Worm (Caenorhabditis elegans): Measurements from ENCODE around the gene srlf-14.

Gene srlf-14

DNA sequence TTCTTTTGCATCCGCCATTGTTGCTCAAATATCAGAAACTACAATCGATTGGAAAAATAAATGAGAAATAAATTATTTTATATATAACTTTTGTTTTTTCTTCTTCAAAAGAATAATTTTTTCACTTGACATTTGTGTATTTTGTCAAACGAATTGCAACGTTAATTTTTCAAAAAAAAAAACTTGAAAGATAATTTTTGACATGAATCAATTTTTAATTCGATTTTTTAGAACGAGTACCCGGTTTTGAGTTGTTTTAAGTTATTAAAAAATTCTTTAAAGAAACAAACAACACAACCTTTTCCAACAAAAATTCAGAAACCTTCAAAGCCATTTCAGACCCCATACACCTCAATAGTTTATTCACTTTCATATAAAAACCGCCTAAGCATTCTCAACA lies 9.9 kb downstream of the srlf-14 start, which contains the start of gene F13E9.5:
TSS of gene F13E9.5 (minus strand) at position 101 of the 400 bp plus-strand sequence.
- TF ChIP-seq tbx-2 (tag; optimal IDR thresholded peaks at IDR 0.05) (no peak), nhr-11 (tag; optimal IDR thresholded peaks at IDR 0.05) (no peak), elt-3 (tag; optimal IDR thresholded peaks at IDR 0.05) (no peak), lsy-2 (tag; optimal IDR thresholded peaks at IDR 0.05) (no peak), ama-1 (optimal IDR thresholded peaks at IDR 0.05) (no peak), ces-1 (GFP tag; optimal IDR thresholded peaks at IDR 0.05) (no peak), nhr-28 (tag; optimal IDR thresholded peaks at IDR 0.05) (no peak), elt-2 (tag; optimal IDR thresholded peaks at IDR 0.05) (no peak), dsc-1 (tag; optimal IDR thresholded peaks at IDR 0.05) (no peak), efl-1 (optimal IDR thresholded peaks at IDR 0.05) (no peak), efl-1 (GFP tag; optimal IDR thresholded peaks at IDR 0.05 in 1 of 2) (no peak), ceh-88 (GFP tag; IDR thresholded peaks at IDR 0.05) (no peak), nhr-71 (tag; optimal IDR thresholded peaks at IDR 0.05) (no peak), nhr-47 (tag; optimal IDR thresholded peaks at IDR 0.05) (no peak)

DNA sequence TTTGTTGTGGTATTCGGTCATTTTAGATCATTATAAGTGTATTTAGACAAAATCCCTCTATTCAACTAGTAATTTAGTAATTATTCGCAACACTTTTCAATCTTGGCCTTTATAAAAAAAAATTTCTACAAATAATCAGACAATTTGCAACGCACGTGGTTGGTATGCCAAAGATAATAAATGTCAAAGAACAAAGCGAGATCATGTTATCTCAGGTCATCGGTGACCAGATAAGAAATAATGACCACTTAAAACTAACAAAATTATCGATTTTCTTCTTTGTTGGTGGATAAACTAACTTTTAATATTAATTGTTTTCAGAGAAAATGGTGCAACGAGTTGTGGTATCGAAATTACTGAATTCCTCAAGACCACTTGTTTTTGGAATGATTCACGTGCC lies 12.9 kb downstream of the srlf-14 start, which contains the start of gene F13E9.13:
TSS of gene F13E9.13 (plus strand) at position 317 of the 400 bp plus-strand sequence.
- no peak for TF ChIP-seq efl-1 (optimal IDR thresholded peaks at IDR 0.05)
- no peak for TF ChIP-seq efl-1 (GFP tag; optimal IDR thresholded peaks at IDR 0.05 in 1 of 2)
- peak; percentile 75 for TF ChIP-seq elt-2 (tag; optimal IDR thresholded peaks at IDR 0.05)
- TF ChIP-seq C34B4.2 (tag; optimal IDR thresholded peaks at IDR 0.05): no peak
- TF ChIP-seq ceh-8 (GFP tag; optimal IDR thresholded peaks at IDR 0.05): no peak
- TF ChIP-seq hpl-2 (GFP tag; optimal IDR thresholded peaks at IDR 0.05): no peak
- TF ChIP-seq C04F5.9 (tag; optimal IDR thresholded peaks at IDR 0.05): no peak
- TF ChIP-seq elt-3 (tag; optimal IDR thresholded peaks at IDR 0.05): peak in 1 of 6 experiments; percentile 14
- no peak for TF ChIP-seq C16A3.4 (tag; optimal IDR thresholded peaks at IDR 0.05)
- peak; percentile 19 for TF ChIP-seq nhr-20 (tag; optimal IDR thresholded peaks at IDR 0.05)

DNA sequence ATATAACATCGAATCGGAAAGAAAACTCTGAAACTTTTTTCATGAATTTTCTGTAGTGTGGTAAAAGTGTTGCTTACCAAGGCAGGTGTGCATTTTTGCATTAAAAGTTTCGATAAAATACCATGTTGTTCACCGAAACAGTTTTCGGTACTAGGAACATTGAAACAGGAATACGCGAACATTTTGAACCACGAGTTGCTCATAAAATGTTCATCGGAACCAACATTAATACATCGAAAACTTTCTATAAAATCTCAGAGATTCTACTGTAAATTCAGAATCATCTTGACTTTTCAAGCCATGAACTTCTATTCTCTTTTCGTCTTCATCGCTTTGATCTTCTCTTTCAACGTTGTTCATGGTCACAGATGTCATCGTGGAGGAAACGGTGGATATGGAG lies 13.9 kb downstream of the srlf-14 start, which contains the start of gene fipr-15:
TSS of gene fipr-15 (plus strand) at position 301 of the 400 bp plus-strand sequence.
- TF ChIP-seq pqm-1 (tag; optimal IDR thresholded peaks at IDR 0.05) (no peak), ceh-88 (GFP tag; IDR thresholded peaks at IDR 0.05) (no peak), ces-1 (GFP tag; optimal IDR thresholded peaks at IDR 0.05) (no peak), C34B4.2 (tag; optimal IDR thresholded peaks at IDR 0.05) (no peak), unc-86 (tag; optimal IDR thresholded peaks at IDR 0.05) (no peak), tlp-1 (tag; optimal IDR thresholded peaks at IDR 0.05) (no peak), blmp-1 (tag; optimal IDR thresholded peaks at IDR 0.05) (no peak), lin-13 (GFP tag; optimal IDR thresholded peaks at IDR 0.05) (no peak), Y116A8C.19 (tag; optimal IDR thresholded peaks at IDR 0.05; ENCODE audit: borderline replicate concordance) (no peak), mef-2 (tag; optimal IDR thresholded peaks at IDR 0.05) (no peak), C16A3.4 (tag; optimal IDR thresholded peaks at IDR 0.05) (no peak), swsn-7 (tag; optimal IDR thresholded peaks at IDR 0.05) (no peak)

DNA sequence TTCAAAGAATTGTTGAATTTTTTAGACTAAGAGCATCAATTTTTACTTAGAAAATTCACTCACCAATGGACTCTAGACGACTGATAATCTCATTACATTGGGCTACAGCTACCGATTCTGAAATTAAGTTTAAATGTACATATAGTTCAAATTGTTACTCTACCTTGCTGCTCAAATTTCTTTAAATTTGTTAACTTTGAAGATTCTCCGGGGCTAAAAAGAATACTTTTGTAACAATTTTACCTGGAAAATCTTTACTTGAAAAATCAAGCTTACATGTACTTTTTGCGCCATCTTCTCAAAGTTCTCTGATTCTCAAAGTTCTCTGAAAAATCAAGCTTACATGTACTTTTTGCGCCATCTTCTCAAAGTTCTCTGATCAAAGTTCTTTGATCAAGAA lies 14.6 kb downstream of the srlf-14 start, which contains the start of gene sdz-13:
TSS of gene sdz-13 (minus strand) at position 101 of the 400 bp plus-strand sequence.
- TF ChIP-seq hlh-17 (GFP tag; optimal IDR thresholded peaks at IDR 0.05; ENCODE audit: borderline replicate concordance): no peak
- no peak for TF ChIP-seq irx-1 (tag; optimal IDR thresholded peaks at IDR 0.05)
- TF ChIP-seq swsn-7 (tag; optimal IDR thresholded peaks at IDR 0.05): no peak
- TF ChIP-seq aha-1 (tag; optimal IDR thresholded peaks at IDR 0.05): no peak
- TF ChIP-seq elt-2 (tag; optimal IDR thresholded peaks at IDR 0.05): no peak
- TF ChIP-seq hpl-2 (GFP tag; optimal IDR thresholded peaks at IDR 0.05): no peak
- no peak for TF ChIP-seq ceh-82 (tag; optimal IDR thresholded peaks at IDR 0.05)
- TF ChIP-seq lin-13 (GFP tag; optimal IDR thresholded peaks at IDR 0.05): no peak
- TF ChIP-seq nhr-90 (tag; optimal IDR thresholded peaks at IDR 0.05; ENCODE audit: poor library complexity): no peak
- TF ChIP-seq snu-23 (GFP tag; optimal IDR thresholded peaks at IDR 0.05): no peak
- TF ChIP-seq rnt-1 (tag; optimal IDR thresholded peaks at IDR 0.05): no peak
- TF ChIP-seq nhr-11 (tag; optimal IDR thresholded peaks at IDR 0.05): no peak
- TF ChIP-seq nhr-47 (tag; optimal IDR thresholded peaks at IDR 0.05): no peak
- no peak for TF ChIP-seq alr-1 (tag; optimal IDR thresholded peaks at IDR 0.05; ENCODE audit: borderline replicate concordance)
- no peak for TF ChIP-seq isw-1 (GFP tag; IDR thresholded peaks at IDR 0.05)
- no peak for TF ChIP-seq grh-1 (GFP tag; IDR thresholded peaks at IDR 0.05)
- no peak for TF ChIP-seq ztf-4 (tag; optimal IDR thresholded peaks at IDR 0.05)
- TF ChIP-seq fkh-8 (tag; optimal IDR thresholded peaks at IDR 0.05): no peak
- no peak for TF ChIP-seq lin-35 (GFP tag; optimal IDR thresholded peaks at IDR 0.05)

Measured in whole organism, L1 larva.